Fruit fly (Drosophila melanogaster): ENCODE data around the gene CG5445.

The CG5445 gene

dm6 chrX:17308211-17308610 lies 25.9 kb downstream of the CG5445 start:
- no peak for TF ChIP-seq noc (tag; optimal IDR thresholded peaks at IDR 0.05)

dm6 chrX:17313346-17313745 lies 31.1 kb downstream of the CG5445 start:
- no peak for TF ChIP-seq noc (tag; optimal IDR thresholded peaks at IDR 0.05)

DNA sequence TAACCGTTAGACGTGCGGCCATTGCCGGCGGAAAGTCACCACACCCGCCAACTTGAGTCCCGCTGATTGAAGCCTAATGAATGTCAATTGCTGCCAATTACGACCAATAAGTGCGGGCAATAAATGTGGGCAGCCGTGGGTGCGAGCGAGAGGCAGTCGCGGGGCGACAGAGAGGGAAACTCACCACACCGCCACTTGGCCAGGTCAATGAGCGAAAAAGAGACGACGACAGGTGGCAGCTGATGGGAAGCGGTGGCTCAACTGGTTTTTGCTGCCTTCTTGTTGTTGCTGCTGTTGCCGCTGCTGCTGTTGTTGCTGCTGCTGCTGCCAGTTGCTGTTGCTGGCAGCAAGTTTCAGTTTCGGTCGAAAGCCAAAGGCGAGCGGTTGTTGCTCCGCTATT lies 31.9 kb downstream of the CG5445 start, which contains the start of gene B-H2:
TSS of gene B-H2 (plus strand) at position 369 of the 400 bp plus-strand sequence.
- TF ChIP-seq noc (tag; optimal IDR thresholded peaks at IDR 0.05) = no peak

- no peak for TF ChIP-seq noc (tag; optimal IDR thresholded peaks at IDR 0.05)
Observed at dm6 chrX:17315566-17315965, 33.3 kb downstream of the CG5445 start.

DNA sequence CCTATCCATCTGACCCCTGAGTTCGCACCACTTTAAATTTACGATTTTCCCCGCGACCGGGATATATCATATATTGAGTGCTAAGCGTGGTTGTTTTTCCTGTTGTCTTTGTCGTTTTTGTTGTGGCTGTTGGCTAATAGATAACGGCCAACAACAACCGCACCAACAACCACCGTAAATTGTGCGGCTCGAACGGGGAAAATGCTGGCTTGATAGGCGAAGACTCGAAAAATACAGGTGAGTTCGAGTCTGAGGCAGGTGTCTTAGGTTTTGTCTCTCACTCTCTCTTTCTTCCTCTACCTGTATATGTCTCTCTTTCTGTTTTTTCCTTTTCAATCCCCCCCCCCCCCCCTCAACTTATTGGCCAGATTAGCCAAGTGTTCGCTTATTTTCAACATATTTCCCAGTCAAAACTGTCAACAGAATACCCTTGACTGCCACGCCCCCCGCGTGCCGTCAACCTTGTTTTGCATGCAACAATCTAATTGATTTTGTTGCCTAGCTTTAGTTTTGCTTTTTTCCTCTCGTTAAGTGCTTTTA lies 34.5 kb downstream of the CG5445 start:
- TF ChIP-seq noc (tag; optimal IDR thresholded peaks at IDR 0.05) = no peak

- no peak for TF ChIP-seq noc (tag; optimal IDR thresholded peaks at IDR 0.05)
Observed at dm6 chrX:17322852-17323251, 40.6 kb downstream of the CG5445 start.

dm6 chrX:17329933-17330674 lies 47.8 kb downstream of the CG5445 start:
- peak; percentile 56 for TF ChIP-seq noc (tag; optimal IDR thresholded peaks at IDR 0.05)

dm6 chrX:17330678-17331261 lies 48.5 kb downstream of the CG5445 start:
- no peak for TF ChIP-seq noc (tag; optimal IDR thresholded peaks at IDR 0.05)

DNA sequence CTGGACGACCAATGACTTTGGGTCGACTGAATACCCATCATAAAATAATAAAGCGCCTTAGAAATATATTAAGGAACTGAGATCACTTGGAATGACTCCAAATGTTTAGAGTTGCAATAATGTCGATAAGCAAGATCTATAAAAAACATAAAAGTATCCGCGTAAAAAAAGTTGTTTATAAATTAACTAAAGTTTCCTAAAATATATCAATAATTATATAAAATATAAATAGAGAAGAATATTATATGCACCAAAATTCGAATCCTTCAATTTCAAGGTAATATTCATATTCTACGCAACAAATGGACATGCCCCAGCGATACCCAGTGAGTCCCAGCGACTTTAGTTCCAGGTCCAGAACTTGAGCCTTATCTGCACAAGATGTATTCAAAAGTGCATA lies 50.1 kb downstream of the CG5445 start:
- no peak for TF ChIP-seq noc (tag; optimal IDR thresholded peaks at IDR 0.05)

DNA sequence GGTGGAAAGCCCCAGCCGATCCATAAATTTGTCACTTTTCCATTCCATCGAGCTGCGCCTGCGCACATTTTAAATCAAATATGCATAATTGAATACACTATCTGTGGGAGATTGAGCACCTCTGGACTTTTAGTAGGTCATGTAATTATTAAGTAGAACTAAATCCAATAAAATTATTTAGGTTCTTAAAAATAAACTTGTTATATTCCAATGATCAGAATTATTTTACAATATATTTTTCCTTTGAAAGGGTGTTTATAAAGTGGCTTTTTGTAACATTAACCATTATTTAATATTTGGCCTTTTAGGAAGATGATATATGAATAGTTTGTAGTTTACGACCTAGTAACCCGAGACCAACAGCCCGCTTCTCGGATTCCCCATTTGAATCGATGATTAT lies 51.8 kb downstream of the CG5445 start:
- TF ChIP-seq noc (tag; optimal IDR thresholded peaks at IDR 0.05) = no peak

DNA sequence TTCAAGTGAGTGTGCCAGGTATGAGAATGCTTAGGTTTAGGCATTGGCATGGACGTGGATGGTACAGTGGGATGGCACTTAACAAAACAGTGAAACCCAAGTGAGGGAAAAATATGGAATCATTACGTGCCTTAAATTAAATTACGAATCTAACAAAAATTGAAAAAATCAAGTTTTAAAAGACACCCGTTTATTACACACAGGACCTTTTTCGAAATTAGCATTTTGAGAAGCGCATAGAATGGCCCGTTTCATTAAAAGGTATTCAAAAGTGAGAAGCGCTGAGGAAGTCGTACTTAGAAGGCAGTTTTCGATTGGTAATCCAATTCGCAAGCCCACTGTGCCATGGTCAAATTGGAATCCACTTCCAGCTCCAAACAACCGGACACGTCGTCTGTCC lies 54.0 kb downstream of the CG5445 start:
- no peak for TF ChIP-seq noc (tag; optimal IDR thresholded peaks at IDR 0.05)

- no peak for TF ChIP-seq noc (tag; optimal IDR thresholded peaks at IDR 0.05)
Observed at dm6 chrX:17339693-17340092, 57.4 kb downstream of the CG5445 start.

DNA sequence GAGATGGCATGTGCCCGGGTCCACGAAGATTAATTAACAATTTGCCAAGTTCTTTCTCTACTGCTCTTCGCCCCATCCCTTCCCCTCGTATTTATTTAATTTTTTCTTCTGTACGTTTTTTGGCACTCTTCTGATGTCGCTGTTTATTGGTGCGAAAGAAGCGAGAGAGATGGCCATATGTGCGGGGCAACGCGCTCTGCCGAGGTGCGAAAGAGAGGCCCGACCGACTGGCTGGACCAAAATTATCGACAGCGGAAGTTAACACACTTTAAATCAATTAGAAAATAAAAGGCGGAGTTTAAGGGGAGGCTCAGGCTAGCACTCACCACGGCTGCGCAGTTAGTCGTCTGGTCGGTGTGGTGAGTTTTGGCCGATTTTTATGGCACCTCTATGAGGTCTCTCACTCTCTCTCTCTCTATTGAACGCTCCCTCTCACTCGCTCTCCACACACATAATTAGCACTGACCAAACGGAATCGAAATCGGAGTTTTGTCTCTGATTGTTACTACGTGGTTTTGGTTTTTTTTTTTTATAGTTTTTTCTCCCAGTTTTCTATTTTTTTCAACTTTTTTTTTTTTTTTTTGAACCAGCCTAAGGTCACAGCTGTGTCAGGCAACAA lies 63.6 kb downstream of the CG5445 start:
- TF ChIP-seq noc (tag; optimal IDR thresholded peaks at IDR 0.05) = no peak

- no peak for TF ChIP-seq noc (tag; optimal IDR thresholded peaks at IDR 0.05)
Observed at dm6 chrX:17351554-17351953, 69.3 kb downstream of the CG5445 start.

DNA sequence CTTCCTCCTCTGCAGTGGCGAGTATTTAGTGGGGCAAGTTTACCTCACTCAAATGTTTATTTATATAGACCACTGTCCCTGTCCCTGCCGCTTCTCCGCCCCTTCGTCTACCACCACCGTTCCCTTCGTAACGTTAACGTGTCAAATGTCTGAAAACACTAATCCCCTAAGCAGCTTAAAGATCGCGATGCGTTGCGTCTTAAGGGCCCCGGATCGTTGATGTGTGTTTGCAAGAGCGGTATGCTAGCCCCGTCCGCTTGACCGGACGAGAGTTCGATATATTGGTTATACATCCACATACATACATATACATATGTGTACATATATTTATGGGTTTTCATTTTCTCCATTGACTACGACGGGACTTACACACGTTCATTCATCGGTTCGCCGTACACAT lies 70.6 kb downstream of the CG5445 start:
- no peak for TF ChIP-seq noc (tag; optimal IDR thresholded peaks at IDR 0.05)
